Fruit fly (Drosophila melanogaster) whole organism, embryonic: ENCODE results near the gene CG31131.

Experiments
- Ada2b ChIP-seq: fragments of 200-800 bp; sonication (Bioruptor generic); IDR thresholded peaks from 2 replicates; pipeline ENCODE4 v1.3.6; 2022; ENCODE audit warnings: missing biosample characterization, missing genetic modification characterization
- Adf1 ChIP-seq: fragments of 200-800 bp; sonication (Bioruptor generic); IDR thresholded peaks from 2 replicates; pipeline ENCODE4 v1.3.6; 2022; ENCODE audit warnings: missing biosample characterization, missing genetic modification characterization
- BEAF-32 ChIP-seq: fragments of 200-800 bp; sonication (Bioruptor generic); optimal IDR thresholded peaks from 3 replicates; lab custom pipeline; 2017; ENCODE audit warnings: missing biosample characterization, missing genetic modification characterization, mild to moderate bottlenecking, moderate library complexity, missing genetic modification reagents
- BtbVII ChIP-seq: fragments of 200-800 bp; sonication (Bioruptor generic); optimal IDR thresholded peaks from 3 replicates; lab custom pipeline; 2017; ENCODE audit warnings: missing biosample characterization, mild to moderate bottlenecking, missing genetic modification characterization
- Bteb2 ChIP-seq: fragments of 200-800 bp; sonication (Bioruptor generic); optimal IDR thresholded peaks from 2 replicates; lab custom pipeline; 2016; ENCODE audit warnings: missing biosample characterization, missing genetic modification characterization
- CG10543 ChIP-seq: fragments of 200-800 bp; sonication (Bioruptor generic); optimal IDR thresholded peaks from 3 replicates; lab custom pipeline; 2017; ENCODE audit warnings: missing biosample characterization, mild to moderate bottlenecking, missing genetic modification characterization, moderate library complexity
- CG11560 ChIP-seq: fragments of 200-800 bp; sonication (Bioruptor generic); IDR thresholded peaks from 3 replicates; pipeline ENCODE4 v1.3.6; 2022; ENCODE audit warnings: missing biosample characterization, missing genetic modification characterization
- CG12236 ChIP-seq: fragments of 200-800 bp; sonication (Bioruptor generic); optimal IDR thresholded peaks from 2 replicates; lab custom pipeline; 2016; ENCODE audit warnings: missing biosample characterization, missing genetic modification characterization
- CG12659 ChIP-seq: fragments of 200-800 bp; sonication (Bioruptor generic); optimal IDR thresholded peaks from 3 replicates; lab custom pipeline; 2017; ENCODE audit warnings: mild to moderate bottlenecking, missing biosample characterization, missing genetic modification reagents, missing genetic modification characterization
- CG12942 ChIP-seq: fragments of 200-800 bp; sonication (Bioruptor generic); optimal IDR thresholded peaks from 3 replicates; lab custom pipeline; 2016; ENCODE audit warnings: missing biosample characterization, missing genetic modification characterization
- CG1602 ChIP-seq: fragments of 200-800 bp; sonication (Bioruptor generic); optimal IDR thresholded peaks from 3 replicates; lab custom pipeline; 2016; ENCODE audit warnings: missing biosample characterization, missing genetic modification characterization
- CG16813 ChIP-seq: fragments of 200-800 bp; sonication (Bioruptor generic); IDR thresholded peaks from 3 replicates; pipeline ENCODE4 v1.3.6; 2022; ENCODE audit warnings: missing biosample characterization, missing genetic modification characterization; ENCODE audit not compliant: partially characterized antibody
- CG17912 ChIP-seq: fragments of 200-800 bp; sonication (Bioruptor generic); optimal IDR thresholded peaks from 2 replicates; lab custom pipeline; 2018; ENCODE audit warnings: missing biosample characterization, mild to moderate bottlenecking, missing genetic modification characterization
- CG18011 ChIP-seq: fragments of 200-800 bp; sonication (Bioruptor generic); optimal IDR thresholded peaks from 2 replicates; lab custom pipeline; 2017; ENCODE audit warnings: missing biosample characterization, missing genetic modification characterization, mild to moderate bottlenecking, moderate library complexity, missing genotype
- CG1832 ChIP-seq: fragments of 200-800 bp; sonication (Bioruptor generic); optimal IDR thresholded peaks from 2 replicates; lab custom pipeline; 2017; ENCODE audit warnings: missing biosample characterization, mild to moderate bottlenecking, missing genetic modification characterization, inconsistent platforms
- CG2889 ChIP-seq: fragments of 200-800 bp; sonication (Bioruptor generic); IDR thresholded peaks from 3 replicates; pipeline ENCODE4 v1.3.6; 2022; ENCODE audit warnings: missing biosample characterization, missing genetic modification characterization
- CG3065 ChIP-seq: fragments of 200-800 bp; sonication (Bioruptor generic); optimal IDR thresholded peaks from 2 replicates; lab custom pipeline; 2016; ENCODE audit warnings: missing biosample characterization, missing genetic modification characterization
- CG32532 ChIP-seq: fragments of 200-800 bp; sonication (Bioruptor generic); IDR thresholded peaks from 2 replicates; pipeline ENCODE4 v1.3.6; 2022; ENCODE audit warnings: missing biosample characterization, missing genetic modification characterization
- CG3995 ChIP-seq: fragments of 200-800 bp; sonication (Bioruptor generic); optimal IDR thresholded peaks from 3 replicates; lab custom pipeline; 2016; ENCODE audit warnings: missing biosample characterization, missing genetic modification characterization
- CG4730 ChIP-seq: fragments of 200-800 bp; sonication (Bioruptor generic); IDR thresholded peaks from 2 replicates; pipeline ENCODE4 v1.3.6; 2022; ENCODE audit warnings: missing biosample characterization, missing genetic modification characterization
- CG5245 ChIP-seq: fragments of 200-800 bp; sonication (Bioruptor generic); optimal IDR thresholded peaks from 3 replicates; lab custom pipeline; 2016; ENCODE audit warnings: missing biosample characterization, missing genetic modification characterization
- CG7357 ChIP-seq: fragments of 200-800 bp; sonication (Bioruptor generic); IDR thresholded peaks from 3 replicates; pipeline ENCODE4 v1.3.6; 2022; ENCODE audit warnings: missing biosample characterization, missing genetic modification characterization
- Dll ChIP-seq: fragments of 200-800 bp; sonication (Bioruptor generic); IDR thresholded peaks from 4 replicates; pipeline ENCODE4 v1.3.6; 2022; ENCODE audit warnings: missing biosample characterization, missing genetic modification characterization; ENCODE audit not compliant: partially characterized antibody
- Dp ChIP-seq: fragments of 200-800 bp; sonication (Bioruptor generic); optimal IDR thresholded peaks from 2 replicates; lab custom pipeline; 2018; ENCODE audit warnings: missing biosample characterization, mild to moderate bottlenecking, missing genetic modification characterization, moderate library complexity
- Dref ChIP-seq: fragments of 200-800 bp; sonication (Bioruptor generic); IDR thresholded peaks from 2 replicates; pipeline ENCODE4 v1.3.6; 2022; ENCODE audit warnings: missing biosample characterization, missing genetic modification characterization
- E2f2 ChIP-seq: fragments of 200-800 bp; sonication (Bioruptor generic); IDR thresholded peaks from 2 replicates; pipeline ENCODE4 v1.3.6; 2022; ENCODE audit warnings: missing biosample characterization, missing genetic modification characterization
- Fer1 ChIP-seq: fragments of 200-800 bp; sonication (Bioruptor generic); optimal IDR thresholded peaks from 2 replicates; lab custom pipeline; 2017; ENCODE audit warnings: missing biosample characterization, mild to moderate bottlenecking, missing genetic modification characterization
- Fer3 ChIP-seq: fragments of 200-800 bp; sonication (Bioruptor generic); optimal IDR thresholded peaks from 2 replicates; lab custom pipeline; 2018; ENCODE audit warnings: missing biosample characterization, mild to moderate bottlenecking, missing genetic modification characterization, moderate library complexity
- HHEX ChIP-seq: fragments of 200-800 bp; sonication (Bioruptor generic); optimal IDR thresholded peaks from 3 replicates; lab custom pipeline; 2017; ENCODE audit warnings: missing biosample characterization, mild to moderate bottlenecking, missing genetic modification characterization, missing genetic modification reagents
- HmgZ ChIP-seq: fragments of 200-800 bp; sonication (Bioruptor generic); optimal IDR thresholded peaks from 2 replicates; lab custom pipeline; 2018; ENCODE audit warnings: missing biosample characterization, mild to moderate bottlenecking, missing genetic modification characterization
- Opbp ChIP-seq: fragments of 200-800 bp; sonication (Bioruptor generic); IDR thresholded peaks from 3 replicates; pipeline ENCODE4 v1.3.6; 2022; ENCODE audit warnings: missing biosample characterization, missing genetic modification characterization; ENCODE audit not compliant: partially characterized antibody
- Poxn ChIP-seq: fragments of 200-800 bp; sonication (Bioruptor generic); IDR thresholded peaks from 2 replicates; pipeline ENCODE4 v1.3.6; 2022; ENCODE audit warnings: missing biosample characterization, missing genetic modification characterization
- Spps ChIP-seq: fragments of 200-800 bp; sonication (Bioruptor generic); optimal IDR thresholded peaks from 2 replicates; lab custom pipeline; 2018; ENCODE audit warnings: missing biosample characterization, mild to moderate bottlenecking, missing genetic modification characterization
- TFAM ChIP-seq: fragments of 200-800 bp; sonication (Bioruptor generic); optimal IDR thresholded peaks from 2 replicates; lab custom pipeline; 2017; ENCODE audit warnings: missing biosample characterization, missing genetic modification characterization, inconsistent platforms
- Xbp1 ChIP-seq: fragments of 200-800 bp; sonication (Bioruptor generic); optimal IDR thresholded peaks from 3 replicates; lab custom pipeline; 2016; ENCODE audit warnings: missing biosample characterization, mild to moderate bottlenecking, missing genetic modification characterization
- aop ChIP-seq: fragments of 200-800 bp; sonication (Bioruptor generic); IDR thresholded peaks from 2 replicates; pipeline ENCODE4 v1.3.6; 2022; ENCODE audit warnings: missing biosample characterization, missing genetic modification characterization
- ato ChIP-seq: fragments of 200-800 bp; sonication (Bioruptor generic); IDR thresholded peaks from 2 replicates; pipeline ENCODE4 v1.3.6; 2022; ENCODE audit warnings: missing biosample characterization, missing genetic modification characterization; ENCODE audit not compliant: partially characterized antibody
- caup ChIP-seq: fragments of 200-800 bp; sonication (Bioruptor generic); optimal IDR thresholded peaks from 3 replicates; lab custom pipeline; 2017; ENCODE audit warnings: missing biosample characterization, mild to moderate bottlenecking, missing genetic modification characterization, moderate library complexity; ENCODE audit not compliant: severe bottlenecking
- esg ChIP-seq: fragments of 200-800 bp; sonication (Bioruptor generic); conservative IDR thresholded peaks from 2 replicates; pipeline ENCODE4 v1.3.6; 2022; ENCODE audit warnings: missing biosample characterization, missing genetic modification characterization
- exex ChIP-seq: fragments of 200-800 bp; sonication (Bioruptor generic); optimal IDR thresholded peaks from 4 replicates; lab custom pipeline; 2018; ENCODE audit warnings: missing biosample characterization, mild to moderate bottlenecking, missing genetic modification characterization, moderate library complexity
- hth ChIP-seq: fragments of >200 bp; optimal IDR thresholded peaks from 2 replicates; lab custom pipeline; 2017; ENCODE audit warnings: inconsistent platforms
- jing ChIP-seq: fragments of 200-800 bp; sonication (Bioruptor generic); optimal IDR thresholded peaks from 2 replicates; lab custom pipeline; 2018; ENCODE audit warnings: missing biosample characterization, mild to moderate bottlenecking, missing genetic modification characterization
- kni ChIP-seq: fragments of 200-800 bp; sonication (Bioruptor generic); optimal IDR thresholded peaks from 3 replicates; lab custom pipeline; 2017; ENCODE audit warnings: mild to moderate bottlenecking, missing biosample characterization, missing genetic modification reagents, missing genetic modification characterization
- mam ChIP-seq: fragments of 200-800 bp; sonication (Bioruptor generic); optimal IDR thresholded peaks from 3 replicates; lab custom pipeline; 2016; ENCODE audit warnings: missing biosample characterization, missing genetic modification characterization
- mirr ChIP-seq: fragments of 200-800 bp; sonication (Bioruptor generic); optimal IDR thresholded peaks from 3 replicates; lab custom pipeline; 2018; ENCODE audit warnings: missing biosample characterization, mild to moderate bottlenecking, missing genetic modification characterization
- nerfin-1 ChIP-seq: fragments of 200-800 bp; sonication (Bioruptor generic); optimal IDR thresholded peaks from 3 replicates; lab custom pipeline; 2019; ENCODE audit warnings: missing biosample characterization, mild to moderate bottlenecking, missing genetic modification characterization, moderate library complexity
- nmo ChIP-seq: fragments of 200-800 bp; sonication (Bioruptor generic); optimal IDR thresholded peaks from 2 replicates; lab custom pipeline; 2018; ENCODE audit warnings: missing biosample characterization, mild to moderate bottlenecking, missing genetic modification characterization, moderate library complexity
- stwl ChIP-seq: fragments of 200-800 bp; sonication (Bioruptor generic); optimal IDR thresholded peaks from 3 replicates; lab custom pipeline; 2018; ENCODE audit warnings: missing biosample characterization, mild to moderate bottlenecking, missing genetic modification characterization, moderate library complexity
- tna ChIP-seq: fragments of 200-800 bp; sonication (Bioruptor generic); IDR thresholded peaks from 2 replicates; pipeline ENCODE4 v1.3.6; 2022; ENCODE audit warnings: missing biosample characterization, missing genetic modification characterization; ENCODE audit not compliant: partially characterized antibody
- trem ChIP-seq: fragments of 200-800 bp; optimal IDR thresholded peaks from 3 replicates; lab custom pipeline; 2019; ENCODE audit warnings: missing biosample characterization, mild to moderate bottlenecking, missing genetic modification characterization, moderate library complexity
- trh ChIP-seq: fragments of 200-800 bp; sonication (Bioruptor generic); optimal IDR thresholded peaks from 2 replicates; lab custom pipeline; 2016; ENCODE audit warnings: missing biosample characterization, missing genetic modification characterization

CG31131 gene

dm6 chr3R:27953890-27954289, 9.1 kb downstream of the CG31131 start, which contains the start of gene CG4951 (continued):
- TF ChIP-seq Xbp1 (GFP tag; lab: Kevin White, UChicago) (no peak), CG12942 (no peak), CG17912 (GFP tag; lab: Kevin White, UChicago) (no peak), trh (GFP tag; lab: Kevin White, UChicago) (no peak), nerfin-1 (tag; lab: Kevin White, UChicago) (peak; percentile 19), BEAF-32 (GFP tag; lab: Kevin White, UChicago) (peak; percentile 57), CG7357 (GFP tag; lab: Robert Waterston, UW) (no peak), CG18011 (no peak), exex (tag; lab: Kevin White, UChicago) (no peak), Opbp (GFP tag; lab: Robert Waterston, UW) (0 out of 3 replicates have a peak, but pooled peaks have one; percentile 28), tna (peak; percentile 57; the same call in 1 of the 2 replicates), CG10543 (GFP tag; lab: Kevin White, UChicago) (no peak), E2f2 (peak; percentile 97), Fer3 (tag; lab: Kevin White, UChicago) (no peak), CG2889 (GFP tag; lab: Robert Waterston, UW) (no peak), CG16813 (GFP tag; lab: Robert Waterston, UW) (peak; percentile 36; the same call in 1 of the 3 replicates), HmgZ (tag; lab: Kevin White, UChicago) (peak; percentile 47), CG5245 (GFP tag; lab: Kevin White, UChicago) (no peak), CG11560 (peak; percentile 45; the same call in 1 of the 3 replicates), jing (GFP tag; lab: Kevin White, UChicago) (no peak), Ada2b (no peak), HHEX (no peak), Dll (GFP tag; lab: Robert Waterston, UW) (peak; percentile 62; the same call in 2 of the 4 replicates), stwl (tag; lab: Kevin White, UChicago) (peak; percentile 64), ato (0 out of 2 replicates have a peak, but pooled peaks have one; percentile 23), trem (peak; percentile 66), Dref (GFP tag; lab: Robert Waterston, UW) (peak; percentile 94), CG12659 (peak; percentile 2), Dp (GFP tag; lab: Kevin White, UChicago) (peak; percentile 96)

dm6 chr3R:27948421-27948906, 14.6 kb downstream of the CG31131 start, which contains the start of gene Gp93:
Gene Gp93, plus strand, starts transcription at chr3R:27948711.
- TF ChIP-seq Bteb2 (GFP tag; lab: Kevin White, UChicago) (peak; percentile 48), TFAM (GFP tag; lab: Kevin White, UChicago) (no peak), esg (GFP tag; lab: Robert Waterston, UW) (peak; percentile 32; the same call in 1 of the 2 replicates), Fer1 (GFP tag; lab: Kevin White, UChicago) (peak; percentile 39), aop (no peak), CG1832 (GFP tag; lab: Kevin White, UChicago) (no peak), CG1602 (GFP tag; lab: Kevin White, UChicago) (peak; percentile 68), Dp (GFP tag; lab: Kevin White, UChicago) (no peak), caup (GFP tag; lab: Kevin White, UChicago) (no peak), mam (GFP tag; lab: Kevin White, UChicago) (peak; percentile 54), CG4730 (GFP tag; lab: Robert Waterston, UW) (no peak), CG12236 (GFP tag; lab: Kevin White, UChicago) (no peak), Adf1 (peak; percentile 37; the same call in 1 of the 2 replicates), hth (lab: Kevin White, UChicago) (no peak), BtbVII (GFP tag; lab: Kevin White, UChicago) (no peak), CG3995 (no peak), CG32532 (peak; percentile 80), mirr (GFP tag; lab: Kevin White, UChicago) (peak; percentile 9), kni (GFP tag; lab: Kevin White, UChicago) (no peak), Poxn (GFP tag; lab: Robert Waterston, UW) (no peak), CG3065 (GFP tag; lab: Kevin White, UChicago) (no peak), Spps (tag; lab: Kevin White, UChicago) (peak; percentile 8), nmo (peak; percentile 57)
